Worm (Caenorhabditis elegans) whole organism, young adult: Measurements from ENCODE around the gene let-653.

Experiments used
- mcd-1 ChIP-seq: fragments of 200-800 bp; sonication (Bioruptor generic); IDR thresholded peaks from 2 replicates; pipeline ENCODE4 v1.3.6; 2022; ENCODE audit warnings: missing genetic modification reagents, missing genetic modification characterization, missing compliant biosample characterization
- nhr-179 ChIP-seq: sonication (generic microtip); optimal IDR thresholded peaks from 2 replicates; lab custom pipeline; 2016; ENCODE audit warnings: mild to moderate bottlenecking, missing genetic modification characterization, missing compliant biosample characterization
- snpc-4 ChIP-seq, 5 experiments: fragments of 150-350 bp in 1 of 5; sonication (generic microtip) in 4 of 5; optimal IDR thresholded peaks; 2 replicates each; lab custom pipeline; 2014 to 2018; ENCODE audit warnings: missing genetic modification characterization in 5 of 5, missing biosample characterization in 3 of 5, antibody characterized with exemption in 2 of 5, mild to moderate bottlenecking in 2 of 5, missing compliant biosample characterization in 2 of 5, missing genotype in 2 of 5, moderate library complexity in 2 of 5, missing genetic modification reagents in 1 of 5
- ztf-26 ChIP-seq: sonication (generic microtip); optimal IDR thresholded peaks from 2 replicates; lab custom pipeline; 2017; ENCODE audit warnings: missing genetic modification characterization, missing compliant biosample characterization

ce11 chrIV:11892545-11892944 lies 7.1 kb downstream of the let-653 start:
- TF ChIP-seq mcd-1 (no peak), snpc-4 (GFP tag; optimal IDR thresholded peaks at IDR 0.05; lab: Kevin White, UChicago) (no peak), snpc-4 (tag; optimal IDR thresholded peaks at IDR 0.05; lab: Kevin White, UChicago) (no peak), nhr-179 (tag; lab: Kevin White, UChicago) (no peak), ztf-26 (no peak)
